Worm (Caenorhabditis elegans) whole organism, L4 larva: ENCODE measurements around the gene Y62H9A.8.

Experiments used
- daf-16 ChIP-seq, 3 experiments: sonication (generic microtip); optimal IDR thresholded peaks; 2 replicates each; lab custom pipeline; 2016 to 2017; ENCODE audit warnings: missing genetic modification characterization in 3 of 3, missing genetic modification reagents in 3 of 3, mild to moderate bottlenecking in 2 of 3, missing compliant biosample characterization in 2 of 3, missing biosample characterization in 1 of 3, moderate library complexity in 1 of 3
- daf-8 ChIP-seq: fragments of 200-800 bp; sonication (Bioruptor generic); IDR thresholded peaks from 2 replicates; pipeline ENCODE4 v1.3.6; 2022; ENCODE audit warnings: missing genetic modification characterization, missing compliant biosample characterization
- nhr-77 ChIP-seq: fragments of 150-350 bp; optimal IDR thresholded peaks from 2 replicates; lab custom pipeline; 2014; ENCODE audit warnings: missing biosample characterization, missing genetic modification characterization
- pha-4 ChIP-seq, 2 experiments: fragments of 150-350 bp in 1 of 2; fragments of 200-800 bp in 1 of 2; sonication (Bioruptor generic) in 1 of 2; IDR thresholded peaks in 1 of 2; optimal IDR thresholded peaks in 1 of 2; 2 replicates each; pipeline versions ENCODE4 v1.3.6 to Lab custom; 2014 to 2022; ENCODE audit warnings: missing genetic modification characterization in 2 of 2, missing genetic modification reagents in 2 of 2, missing biosample characterization in 1 of 2, missing compliant biosample characterization in 1 of 2
- sdz-12 ChIP-seq: fragments of 200-800 bp; sonication (Bioruptor generic); optimal IDR thresholded peaks from 2 replicates; lab custom pipeline; 2018; ENCODE audit warnings: mild to moderate bottlenecking, missing genetic modification characterization, missing compliant biosample characterization

- TF ChIP-seq sdz-12 (GFP tag; lab: Kevin White, UChicago) (no peak), daf-16 (GFP tag; optimal IDR thresholded peaks at IDR 0.05; lab: Kevin White, UChicago) (no peak), daf-16 (tag; optimal IDR thresholded peaks at IDR 0.05; lab: Kevin White, UChicago) (no peak), nhr-77 (tag; lab: Kevin White, UChicago) (no peak), pha-4 (GFP tag; IDR thresholded peaks at IDR 0.05; lab: Robert Waterston, UW) (no peak), pha-4 (tag; optimal IDR thresholded peaks at IDR 0.05; lab: Kevin White, UChicago) (no peak), daf-8 (GFP tag; lab: Robert Waterston, UW) (no peak)
Measured at ce11 chrX:11850082-11850481, 42.1 kb downstream of the Y62H9A.8 start, which contains the start of gene F54F7.3.
